Worm (Caenorhabditis elegans) whole organism, mixed stage, embryonic: ENCODE measurements around the gene smc-4.
A peak's percentile ranks its signal among the peaks of the same experiment; 100 is the strongest.

Experiments
- M03D4.4 ChIP-seq: sonication (generic microtip); optimal IDR thresholded peaks from 2 replicates; lab custom pipeline; 2017; ENCODE audit warnings: mild to moderate bottlenecking, missing genetic modification characterization, missing compliant biosample characterization
- bed-3 ChIP-seq: fragments of 200-800 bp; sonication (Bioruptor generic); optimal IDR thresholded peaks from 3 replicates; lab custom pipeline; 2018; ENCODE audit warnings: mild to moderate bottlenecking, missing genetic modification characterization, moderate library complexity, missing compliant biosample characterization
- blmp-1 ChIP-seq: fragments of 150-350 bp; optimal IDR thresholded peaks from 2 replicates; lab custom pipeline; 2014; ENCODE audit warnings: missing biosample characterization, missing genetic modification characterization
- ceh-39 ChIP-seq: fragments of 150-350 bp; optimal IDR thresholded peaks from 2 replicates; lab custom pipeline; 2014; ENCODE audit warnings: missing biosample characterization, missing genetic modification characterization
- ceh-43 ChIP-seq: fragments of 200-800 bp; sonication (Bioruptor generic); optimal IDR thresholded peaks from 2 replicates; lab custom pipeline; 2018; ENCODE audit warnings: mild to moderate bottlenecking, missing genetic modification characterization, moderate library complexity, missing compliant biosample characterization
- ceh-83 ChIP-seq: fragments of 200-800 bp; sonication (Bioruptor generic); optimal IDR thresholded peaks from 2 replicates; lab custom pipeline; 2018; ENCODE audit warnings: mild to moderate bottlenecking, missing genetic modification characterization, missing compliant biosample characterization
- ces-1 ChIP-seq: fragments of 150-350 bp; optimal IDR thresholded peaks from 2 replicates; lab custom pipeline; 2014; ENCODE audit warnings: missing biosample characterization, missing genetic modification reagents, missing genetic modification characterization
- cnd-1 ChIP-seq: fragments of 200-800 bp; sonication (Bioruptor generic); optimal IDR thresholded peaks from 2 replicates; lab custom pipeline; 2018; ENCODE audit warnings: mild to moderate bottlenecking, missing genetic modification characterization, missing compliant biosample characterization
- drap-1 ChIP-seq: fragments of 200-800 bp; sonication (Bioruptor generic); optimal IDR thresholded peaks from 3 replicates; lab custom pipeline; 2018; ENCODE audit warnings: mild to moderate bottlenecking, missing genetic modification characterization, missing compliant biosample characterization
- elt-1 ChIP-seq: sonication (generic microtip); optimal IDR thresholded peaks from 2 replicates; lab custom pipeline; 2017; ENCODE audit warnings: missing genetic modification characterization, mild to moderate bottlenecking, missing compliant biosample characterization, antibody characterized with exemption, moderate library complexity, borderline replicate concordance; ENCODE audit not compliant: insufficient read depth
- elt-3 ChIP-seq: fragments of 150-350 bp; optimal IDR thresholded peaks from 2 replicates; lab custom pipeline; 2014; ENCODE audit warnings: missing biosample characterization, missing genetic modification characterization
- flh-1 ChIP-seq: fragments of 200-800 bp; sonication (Bioruptor generic); optimal IDR thresholded peaks from 2 replicates; lab custom pipeline; 2018; ENCODE audit warnings: mild to moderate bottlenecking, missing genetic modification characterization, moderate library complexity, missing compliant biosample characterization
- ham-2 ChIP-seq: fragments of 200-800 bp; sonication (Bioruptor generic); optimal IDR thresholded peaks from 2 replicates; lab custom pipeline; 2018; ENCODE audit warnings: mild to moderate bottlenecking, missing genetic modification characterization, missing compliant biosample characterization
- hlh-1 ChIP-seq: fragments of 150-350 bp; optimal IDR thresholded peaks from 2 replicates; lab custom pipeline; 2014; ENCODE audit warnings: missing biosample characterization, missing genetic modification reagents, missing genetic modification characterization
- lin-13 ChIP-seq: fragments of 150-350 bp; optimal IDR thresholded peaks from 2 replicates; lab custom pipeline; 2014; ENCODE audit warnings: missing biosample characterization, missing genetic modification characterization
- lin-32 ChIP-seq: fragments of 200-800 bp; sonication (Bioruptor generic); optimal IDR thresholded peaks from 2 replicates; lab custom pipeline; 2018; ENCODE audit warnings: mild to moderate bottlenecking, missing genetic modification characterization, missing compliant biosample characterization
- lsy-2 ChIP-seq: fragments of 150-350 bp; optimal IDR thresholded peaks from 2 replicates; lab custom pipeline; 2014; ENCODE audit warnings: missing biosample characterization, missing genetic modification characterization
- mep-1 ChIP-seq: fragments of 150-350 bp; optimal IDR thresholded peaks from 2 replicates; lab custom pipeline; 2017; ENCODE audit warnings: missing biosample characterization, missing genetic modification reagents, missing genetic modification characterization, inconsistent platforms
- mls-2 ChIP-seq: sonication (generic microtip); optimal IDR thresholded peaks from 2 replicates; lab custom pipeline; 2016; ENCODE audit warnings: mild to moderate bottlenecking, missing genetic modification characterization, moderate library complexity, missing compliant biosample characterization
- nhr-12 ChIP-seq: fragments of 150-350 bp; optimal IDR thresholded peaks from 2 replicates; lab custom pipeline; 2014; ENCODE audit warnings: missing biosample characterization, missing genetic modification characterization
- nhr-2 ChIP-seq: fragments of 150-350 bp; optimal IDR thresholded peaks from 2 replicates; lab custom pipeline; 2014; ENCODE audit warnings: missing biosample characterization, missing genetic modification characterization
- nhr-237 ChIP-seq: fragments of 150-350 bp; optimal IDR thresholded peaks from 2 replicates; lab custom pipeline; 2014; ENCODE audit warnings: missing biosample characterization, missing genetic modification characterization
- nhr-28 ChIP-seq: fragments of 150-350 bp; optimal IDR thresholded peaks from 2 replicates; lab custom pipeline; 2014; ENCODE audit warnings: missing biosample characterization, missing genetic modification characterization
- nhr-76 ChIP-seq: sonication (generic microtip); optimal IDR thresholded peaks from 2 replicates; lab custom pipeline; 2017; ENCODE audit warnings: missing biosample characterization, missing genetic modification characterization
- pha-4 ChIP-seq: fragments of 150-350 bp; optimal IDR thresholded peaks from 2 replicates; lab custom pipeline; 2018; ENCODE audit warnings: missing biosample characterization, missing genetic modification reagents, missing genetic modification characterization
- sem-2 ChIP-seq: fragments of 200-800 bp; sonication (Bioruptor generic); optimal IDR thresholded peaks from 2 replicates; lab custom pipeline; 2018; ENCODE audit warnings: mild to moderate bottlenecking, missing genetic modification characterization, missing compliant biosample characterization
- snpc-4 ChIP-seq: fragments of 150-350 bp; optimal IDR thresholded peaks from 2 replicates; lab custom pipeline; 2014; ENCODE audit warnings: missing biosample characterization, missing genetic modification characterization
- sptf-1 ChIP-seq: sonication (generic microtip); optimal IDR thresholded peaks from 2 replicates; lab custom pipeline; 2017; ENCODE audit warnings: mild to moderate bottlenecking, missing genetic modification characterization, moderate library complexity, missing compliant biosample characterization
- tbx-8 ChIP-seq: fragments of 200-800 bp; sonication (Bioruptor generic); optimal IDR thresholded peaks from 2 replicates; lab custom pipeline; 2018; ENCODE audit warnings: mild to moderate bottlenecking, missing genetic modification characterization, moderate library complexity, missing compliant biosample characterization
- unc-120 ChIP-seq: sonication (generic microtip); optimal IDR thresholded peaks from 2 replicates; lab custom pipeline; 2017; ENCODE audit warnings: missing genetic modification characterization, missing compliant biosample characterization; ENCODE audit not compliant: poor library complexity, severe bottlenecking
- unc-39 ChIP-seq: fragments of 150-350 bp; optimal IDR thresholded peaks from 2 replicates; lab custom pipeline; 2014; ENCODE audit warnings: missing biosample characterization, missing genetic modification characterization
- unc-62 ChIP-seq: fragments of 150-350 bp; optimal IDR thresholded peaks from 2 replicates; lab custom pipeline; 2014; ENCODE audit warnings: missing biosample characterization, missing genetic modification reagents, missing genetic modification characterization
- zip-8 ChIP-seq: fragments of 150-350 bp; optimal IDR thresholded peaks from 2 replicates; lab custom pipeline; 2014; ENCODE audit warnings: missing biosample characterization, missing genetic modification characterization

Gene smc-4

DNA sequence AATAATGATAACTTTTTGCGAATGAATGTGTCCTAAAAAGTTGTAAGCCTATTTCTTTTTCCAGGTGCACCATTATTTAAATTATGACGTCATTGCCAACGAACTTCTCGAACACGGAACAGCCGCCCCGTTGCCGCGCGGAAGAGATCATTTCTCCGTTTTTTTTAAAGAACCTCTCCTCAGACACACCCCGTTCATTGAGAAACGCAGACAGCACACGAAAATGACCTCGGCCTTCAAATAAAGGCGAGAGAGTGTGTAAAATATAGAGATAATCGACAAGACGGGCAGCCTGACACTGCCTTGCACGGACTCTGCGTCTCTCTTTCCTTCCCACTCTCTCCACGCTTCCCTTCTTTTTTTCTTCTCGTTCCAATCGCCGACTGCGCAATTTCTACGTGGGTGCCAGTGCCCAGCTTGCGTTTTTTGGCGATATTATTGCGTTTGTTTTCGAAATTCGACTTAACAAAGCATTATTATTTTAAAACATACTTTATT lies 26.9 kb upstream of the smc-4 start:
- TF ChIP-seq unc-62 (GFP tag; lab: Kevin White, UChicago) (peak; percentile 69), ceh-39 (tag; lab: Kevin White, UChicago) (no peak), lin-13 (tag; lab: Kevin White, UChicago) (peak; percentile 8), elt-1 (peak; percentile 15), bed-3 (GFP tag; lab: Kevin White, UChicago) (no peak), unc-120 (tag; lab: Kevin White, UChicago) (peak; percentile 28), mep-1 (peak; percentile 51), ceh-83 (GFP tag; lab: Kevin White, UChicago) (no peak), zip-8 (tag; lab: Kevin White, UChicago) (peak; percentile 75), drap-1 (GFP tag; lab: Kevin White, UChicago) (peak; percentile 3), lsy-2 (tag; lab: Kevin White, UChicago) (peak; percentile 41), hlh-1 (tag; lab: Kevin White, UChicago) (peak; percentile 86), ces-1 (GFP tag; lab: Kevin White, UChicago) (peak; percentile 37)

DNA sequence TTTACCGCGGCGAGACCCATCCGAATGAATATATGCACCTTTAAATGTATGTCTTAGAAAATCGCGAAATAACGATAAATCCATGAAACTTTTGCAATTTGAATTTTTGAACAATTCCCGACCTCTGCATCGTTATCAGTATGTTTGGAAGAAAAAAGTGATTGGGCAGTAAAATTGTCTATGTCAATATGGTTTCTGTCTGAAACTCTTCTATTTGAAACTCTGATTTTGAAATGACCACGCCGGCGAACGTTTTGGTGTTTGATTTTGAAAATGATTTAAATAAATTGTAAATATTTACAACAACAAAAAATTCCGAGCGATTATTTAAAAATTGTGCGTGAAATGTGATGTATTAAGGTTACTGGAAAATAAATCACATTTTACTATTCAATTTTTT lies 26.0 kb upstream of the smc-4 start:
- TF ChIP-seq pha-4 (tag; lab: Kevin White, UChicago) (no peak), nhr-76 (tag; lab: Kevin White, UChicago) (no peak), flh-1 (GFP tag; lab: Kevin White, UChicago) (no peak), ceh-43 (no peak), lsy-2 (tag; lab: Kevin White, UChicago) (no peak), nhr-28 (no peak)
- TF ChIP-seq, all 35 proteins: peak for 0

DNA sequence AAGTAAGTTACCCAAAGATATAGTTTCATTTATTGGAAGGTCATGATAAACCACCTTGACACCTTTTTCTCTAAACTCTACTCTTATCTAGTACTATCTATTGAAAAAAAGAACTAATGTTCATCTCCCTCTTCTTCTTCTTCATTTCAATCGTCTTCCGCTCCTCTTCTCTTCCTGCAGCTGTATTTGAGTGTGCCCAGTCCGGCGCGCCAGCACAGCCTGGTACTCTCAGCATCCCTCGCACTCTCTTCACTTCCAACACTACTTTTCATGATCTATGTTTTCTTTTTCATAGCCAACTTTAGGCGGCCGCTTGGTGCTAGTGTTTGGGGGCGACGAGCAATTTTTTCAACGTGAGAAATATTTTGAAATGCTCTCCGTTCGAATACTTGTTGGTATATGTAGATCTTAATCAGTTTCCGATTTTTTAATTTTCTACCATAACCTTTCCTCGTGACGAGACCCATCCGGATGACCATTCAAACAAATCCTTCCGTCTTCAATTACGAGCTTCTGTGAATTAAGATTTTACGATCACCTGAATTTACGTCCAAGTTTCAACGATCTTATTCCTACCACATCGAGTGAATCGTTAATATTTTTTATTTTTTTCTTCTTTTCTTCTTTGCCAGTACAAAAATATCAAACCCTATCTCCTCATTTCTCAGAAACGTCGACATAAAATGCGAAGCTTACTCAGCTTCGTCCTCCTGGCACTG lies 25.1 kb upstream of the smc-4 start, which contains the start of gene pan-1:
TSS of gene pan-1 (plus strand) at position 669 of the 719 bp plus-strand sequence.
- no peak for TF ChIP-seq mep-1
- TF ChIP-seq unc-120 (tag; lab: Kevin White, UChicago): peak; percentile 89
- TF ChIP-seq lsy-2 (tag; lab: Kevin White, UChicago): no peak
- no peak for TF ChIP-seq cnd-1 (tag; lab: Kevin White, UChicago)
- TF ChIP-seq nhr-12 (tag; lab: Kevin White, UChicago): no peak
- TF ChIP-seq elt-3 (tag; lab: Kevin White, UChicago): no peak
- no peak for TF ChIP-seq drap-1 (GFP tag; lab: Kevin White, UChicago)
- TF ChIP-seq mls-2 (tag; lab: Kevin White, UChicago): no peak
- peak; percentile 76 for TF ChIP-seq ham-2 (GFP tag; lab: Kevin White, UChicago)
- TF ChIP-seq nhr-237: no peak
- no peak for TF ChIP-seq lin-32 (GFP tag; lab: Kevin White, UChicago)
- TF ChIP-seq ceh-43: no peak

ce11 chrIII:4568030-4568429 lies 19.3 kb upstream of the smc-4 start, which contains the start of gene mlcd-1:
Gene mlcd-1, minus strand, starts transcription at chrIII:4568130.
- TF ChIP-seq lsy-2 (tag; lab: Kevin White, UChicago) (no peak), lin-32 (GFP tag; lab: Kevin White, UChicago) (no peak), drap-1 (GFP tag; lab: Kevin White, UChicago) (no peak), zip-8 (tag; lab: Kevin White, UChicago) (no peak), ceh-43 (no peak), unc-120 (tag; lab: Kevin White, UChicago) (no peak), sem-2 (GFP tag; lab: Kevin White, UChicago) (no peak), pha-4 (tag; lab: Kevin White, UChicago) (no peak), nhr-12 (tag; lab: Kevin White, UChicago) (no peak), ham-2 (GFP tag; lab: Kevin White, UChicago) (no peak), nhr-237 (no peak), ceh-83 (GFP tag; lab: Kevin White, UChicago) (no peak), tbx-8 (GFP tag; lab: Kevin White, UChicago) (no peak), lin-13 (tag; lab: Kevin White, UChicago) (no peak), sptf-1 (no peak), hlh-1 (tag; lab: Kevin White, UChicago) (no peak)
- TF ChIP-seq, all 35 proteins: peak for 0

DNA sequence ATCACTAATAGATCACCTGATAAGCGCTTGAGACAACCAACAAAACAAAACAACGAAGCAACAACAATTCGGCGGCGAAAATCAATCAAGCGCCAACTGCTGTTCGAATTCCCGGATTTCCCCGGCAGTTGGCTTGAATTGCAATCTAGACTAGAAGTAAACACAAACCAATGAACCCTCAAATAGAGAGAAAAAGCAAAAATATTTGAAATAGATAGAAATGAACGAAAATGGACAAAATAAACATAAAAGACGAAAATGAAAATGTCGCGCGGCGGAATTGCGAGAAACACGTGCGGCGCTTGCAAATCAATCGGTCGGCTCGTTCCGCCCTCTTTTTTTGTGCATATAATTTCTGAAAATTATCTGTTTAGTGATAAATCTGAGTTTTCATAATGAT lies 18.8 kb upstream of the smc-4 start, which contains the start of gene idhg-1:
TSS of gene idhg-1 (plus strand) at position 343 of the 400 bp plus-strand sequence.
- TF ChIP-seq mep-1 (peak; percentile 93), nhr-28 (peak; percentile 61), ces-1 (GFP tag; lab: Kevin White, UChicago) (peak; percentile 56), nhr-76 (tag; lab: Kevin White, UChicago) (peak; percentile 96), lin-32 (GFP tag; lab: Kevin White, UChicago) (peak; percentile 85), sem-2 (GFP tag; lab: Kevin White, UChicago) (peak; percentile 90), unc-39 (tag; lab: Kevin White, UChicago) (peak; percentile 83), snpc-4 (no peak), sptf-1 (peak; percentile 98), M03D4.4 (tag; lab: Kevin White, UChicago) (peak; percentile 97), drap-1 (GFP tag; lab: Kevin White, UChicago) (peak; percentile 96), ceh-43 (peak; percentile 95), flh-1 (GFP tag; lab: Kevin White, UChicago) (peak; percentile 90), nhr-2 (no peak), elt-1 (peak; percentile 95), tbx-8 (GFP tag; lab: Kevin White, UChicago) (peak; percentile 93), ceh-39 (tag; lab: Kevin White, UChicago) (peak; percentile 31), hlh-1 (tag; lab: Kevin White, UChicago) (peak; percentile 94), nhr-12 (tag; lab: Kevin White, UChicago) (peak; percentile 82), lsy-2 (tag; lab: Kevin White, UChicago) (peak; percentile 79), pha-4 (tag; lab: Kevin White, UChicago) (peak; percentile 70), lin-13 (tag; lab: Kevin White, UChicago) (peak; percentile 70), mls-2 (tag; lab: Kevin White, UChicago) (peak; percentile 99), bed-3 (GFP tag; lab: Kevin White, UChicago) (peak; percentile 87), blmp-1 (tag; lab: Kevin White, UChicago) (peak; percentile 92), unc-62 (GFP tag; lab: Kevin White, UChicago) (peak; percentile 64), unc-120 (tag; lab: Kevin White, UChicago) (peak; percentile 98)
